Fruit fly (Drosophila melanogaster) whole organism, prepupa: ENCODE results near the gene CG32147.

ENCODE experiments used
- Blimp-1 ChIP-seq: fragments of 200-800 bp; sonication (Bioruptor generic); optimal IDR thresholded peaks from 3 replicates; lab custom pipeline; 2017; ENCODE audit warnings: missing biosample characterization, missing genetic modification characterization, mild to moderate bottlenecking, moderate library complexity, missing genetic modification reagents
- CG10631 ChIP-seq: fragments of 200-800 bp; sonication (Bioruptor generic); optimal IDR thresholded peaks from 2 replicates; lab custom pipeline; 2016; ENCODE audit warnings: missing biosample characterization, missing genetic modification characterization
- CG11294 ChIP-seq: fragments of 200-800 bp; sonication (Bioruptor generic); IDR thresholded peaks from 2 replicates; pipeline ENCODE4 v1.3.6; 2022; ENCODE audit warnings: missing biosample characterization, missing genetic modification characterization
- CG11762 ChIP-seq: fragments of 200-800 bp; sonication (Bioruptor generic); optimal IDR thresholded peaks from 3 replicates; lab custom pipeline; 2016; ENCODE audit warnings: missing biosample characterization, missing genetic modification characterization; ENCODE audit not compliant: insufficient read depth
- CG11902 ChIP-seq: fragments of 200-800 bp; sonication (Bioruptor generic); optimal IDR thresholded peaks from 3 replicates; lab custom pipeline; 2016; ENCODE audit warnings: missing biosample characterization, missing genetic modification characterization
- CG15336 ChIP-seq: fragments of 200-800 bp; sonication (Bioruptor generic); IDR thresholded peaks from 2 replicates; pipeline ENCODE4 v1.3.6; 2022; ENCODE audit warnings: missing biosample characterization, missing genetic modification characterization
- CG1621 ChIP-seq: fragments of 200-800 bp; sonication (Bioruptor generic); optimal IDR thresholded peaks from 3 replicates; lab custom pipeline; 2018; ENCODE audit warnings: missing biosample characterization, mild to moderate bottlenecking, missing genetic modification characterization
- CG16779 ChIP-seq: fragments of 200-800 bp; sonication (Bioruptor generic); optimal IDR thresholded peaks from 3 replicates; lab custom pipeline; 2017; ENCODE audit warnings: missing biosample characterization, mild to moderate bottlenecking, missing genetic modification characterization
- CG3032 ChIP-seq: fragments of 200-800 bp; optimal IDR thresholded peaks from 2 replicates; lab custom pipeline; 2019; ENCODE audit warnings: missing biosample characterization, mild to moderate bottlenecking, missing genetic modification characterization, moderate library complexity
- CG34406 ChIP-seq: fragments of 200-800 bp; sonication (Bioruptor generic); optimal IDR thresholded peaks from 3 replicates; lab custom pipeline; 2016; ENCODE audit warnings: missing biosample characterization, missing genetic modification characterization
- CG3919 ChIP-seq: fragments of 200-800 bp; sonication (Bioruptor generic); optimal IDR thresholded peaks from 3 replicates; lab custom pipeline; 2016; ENCODE audit warnings: missing biosample characterization, missing genetic modification characterization
- CG6163 ChIP-seq: fragments of 200-800 bp; sonication (Bioruptor generic); IDR thresholded peaks from 3 replicates; pipeline ENCODE4 v1.3.6; 2022; ENCODE audit warnings: missing biosample characterization, missing genetic modification characterization
- CG6276 ChIP-seq: fragments of 200-800 bp; sonication (Bioruptor generic); optimal IDR thresholded peaks from 2 replicates; lab custom pipeline; 2017; ENCODE audit warnings: missing biosample characterization, mild to moderate bottlenecking, missing genetic modification characterization
- CG6792 ChIP-seq: fragments of 200-800 bp; sonication (Bioruptor generic); optimal IDR thresholded peaks from 3 replicates; lab custom pipeline; 2016; ENCODE audit warnings: missing biosample characterization, missing genetic modification characterization
- CG6808 ChIP-seq: fragments of 200-800 bp; sonication (Bioruptor generic); optimal IDR thresholded peaks from 3 replicates; lab custom pipeline; 2017; ENCODE audit warnings: missing biosample characterization, missing genetic modification characterization, mild to moderate bottlenecking, moderate library complexity, missing genetic modification reagents
- CG8319 ChIP-seq: fragments of 200-800 bp; sonication (Bioruptor generic); optimal IDR thresholded peaks from 3 replicates; lab custom pipeline; 2016; ENCODE audit warnings: missing biosample characterization, missing genetic modification characterization
- Eip75B ChIP-seq: fragments of 200-800 bp; sonication (Bioruptor generic); optimal IDR thresholded peaks from 3 replicates; lab custom pipeline; 2016; ENCODE audit warnings: missing biosample characterization, missing genetic modification characterization
- Eip78C ChIP-seq: fragments of 200-800 bp; sonication (Bioruptor generic); peaks from one replicate; lab custom pipeline; 2016; ENCODE audit warnings: missing biosample characterization, missing genetic modification characterization
- Gug ChIP-seq: fragments of 200-800 bp; sonication (Bioruptor generic); IDR thresholded peaks from 2 replicates; pipeline ENCODE4 v1.3.6; 2022; ENCODE audit warnings: missing biosample characterization, missing genetic modification characterization
- Hr38 ChIP-seq: sonication (Bioruptor generic); optimal IDR thresholded peaks from 2 replicates; lab custom pipeline; 2016; ENCODE audit warnings: missing biosample characterization, missing genetic modification characterization
- Hr4 ChIP-seq: fragments of 200-800 bp; sonication (Bioruptor generic); optimal IDR thresholded peaks from 3 replicates; lab custom pipeline; 2016; ENCODE audit warnings: missing biosample characterization, missing genetic modification characterization
- Sox102F ChIP-seq: fragments of 200-800 bp; sonication (Bioruptor generic); optimal IDR thresholded peaks from 2 replicates; lab custom pipeline; 2016; ENCODE audit warnings: missing biosample characterization, mild to moderate bottlenecking, missing genetic modification characterization
- Sox14 ChIP-seq: fragments of 200-800 bp; sonication (Bioruptor generic); optimal IDR thresholded peaks from 3 replicates; lab custom pipeline; 2016; ENCODE audit warnings: missing biosample characterization, missing genetic modification characterization
- Sox15 ChIP-seq: fragments of 200-800 bp; sonication (Bioruptor generic); optimal IDR thresholded peaks from 3 replicates; lab custom pipeline; 2016; ENCODE audit warnings: missing biosample characterization, missing genetic modification characterization
- achi ChIP-seq: fragments of 200-800 bp; sonication (Bioruptor generic); optimal IDR thresholded peaks from 3 replicates; lab custom pipeline; 2016; ENCODE audit warnings: missing biosample characterization, missing genetic modification characterization
- acj6 ChIP-seq: fragments of 200-800 bp; sonication (Bioruptor generic); optimal IDR thresholded peaks from 3 replicates; lab custom pipeline; 2016; ENCODE audit warnings: missing biosample characterization, missing genetic modification characterization
- cyc ChIP-seq: fragments of 200-800 bp; sonication (Bioruptor generic); optimal IDR thresholded peaks from 3 replicates; lab custom pipeline; 2016; ENCODE audit warnings: missing biosample characterization, missing genetic modification characterization
- dac ChIP-seq: fragments of 200-800 bp; sonication (Bioruptor generic); optimal IDR thresholded peaks from 2 replicates; lab custom pipeline; 2017; ENCODE audit warnings: missing biosample characterization, mild to moderate bottlenecking, missing genetic modification characterization
- dsx ChIP-seq: fragments of 200-800 bp; optimal IDR thresholded peaks from 3 replicates; lab custom pipeline; 2019; ENCODE audit warnings: missing biosample characterization, mild to moderate bottlenecking, missing genetic modification characterization, moderate library complexity; ENCODE audit not compliant: poor library complexity, severe bottlenecking
- fd59A ChIP-seq: fragments of 200-800 bp; sonication (Bioruptor generic); optimal IDR thresholded peaks from 2 replicates; lab custom pipeline; 2017; ENCODE audit warnings: missing biosample characterization, mild to moderate bottlenecking, missing genetic modification characterization, missing genetic modification reagents
- fd85E ChIP-seq: fragments of 200-800 bp; sonication (Bioruptor generic); optimal IDR thresholded peaks from 3 replicates; lab custom pipeline; 2016; ENCODE audit warnings: missing biosample characterization, missing genetic modification characterization
- fkh ChIP-seq: fragments of 200-800 bp; sonication (Bioruptor generic); optimal IDR thresholded peaks from 3 replicates; lab custom pipeline; 2017; ENCODE audit warnings: missing biosample characterization, mild to moderate bottlenecking, missing genetic modification characterization, moderate library complexity
- lz ChIP-seq: fragments of 200-800 bp; sonication (Bioruptor generic); optimal IDR thresholded peaks from 3 replicates; lab custom pipeline; 2016; ENCODE audit warnings: missing biosample characterization, missing genetic modification characterization
- net ChIP-seq: fragments of 200-800 bp; sonication (Bioruptor generic); optimal IDR thresholded peaks from 3 replicates; lab custom pipeline; 2016; ENCODE audit warnings: missing biosample characterization, missing genetic modification characterization
- spab ChIP-seq: fragments of 200-800 bp; sonication (Bioruptor generic); optimal IDR thresholded peaks from 2 replicates; lab custom pipeline; 2017; ENCODE audit warnings: missing biosample characterization, mild to moderate bottlenecking, missing genetic modification characterization, missing genetic modification reagents
- ss ChIP-seq, 2 experiments: fragments of 200-800 bp; sonication (Bioruptor generic); optimal IDR thresholded peaks; 2 replicates in 1 of 2; 3 replicates in 1 of 2; lab custom pipeline; 2017 to 2018; ENCODE audit warnings: mild to moderate bottlenecking in 2 of 2, missing biosample characterization in 2 of 2, missing genetic modification characterization in 2 of 2, moderate library complexity in 1 of 2
- svp ChIP-seq: fragments of 200-800 bp; sonication (Bioruptor generic); peaks from one replicate; lab custom pipeline; 2016; ENCODE audit warnings: missing biosample characterization, missing genetic modification characterization
- topi ChIP-seq: fragments of 200-800 bp; sonication (Bioruptor generic); optimal IDR thresholded peaks from 3 replicates; lab custom pipeline; 2016; ENCODE audit warnings: missing biosample characterization, missing genetic modification characterization
- vri ChIP-seq: fragments of 200-800 bp; sonication (Bioruptor generic); optimal IDR thresholded peaks from 3 replicates; lab custom pipeline; 2016; ENCODE audit warnings: missing biosample characterization, mild to moderate bottlenecking, missing genetic modification characterization

Gene CG32147

DNA sequence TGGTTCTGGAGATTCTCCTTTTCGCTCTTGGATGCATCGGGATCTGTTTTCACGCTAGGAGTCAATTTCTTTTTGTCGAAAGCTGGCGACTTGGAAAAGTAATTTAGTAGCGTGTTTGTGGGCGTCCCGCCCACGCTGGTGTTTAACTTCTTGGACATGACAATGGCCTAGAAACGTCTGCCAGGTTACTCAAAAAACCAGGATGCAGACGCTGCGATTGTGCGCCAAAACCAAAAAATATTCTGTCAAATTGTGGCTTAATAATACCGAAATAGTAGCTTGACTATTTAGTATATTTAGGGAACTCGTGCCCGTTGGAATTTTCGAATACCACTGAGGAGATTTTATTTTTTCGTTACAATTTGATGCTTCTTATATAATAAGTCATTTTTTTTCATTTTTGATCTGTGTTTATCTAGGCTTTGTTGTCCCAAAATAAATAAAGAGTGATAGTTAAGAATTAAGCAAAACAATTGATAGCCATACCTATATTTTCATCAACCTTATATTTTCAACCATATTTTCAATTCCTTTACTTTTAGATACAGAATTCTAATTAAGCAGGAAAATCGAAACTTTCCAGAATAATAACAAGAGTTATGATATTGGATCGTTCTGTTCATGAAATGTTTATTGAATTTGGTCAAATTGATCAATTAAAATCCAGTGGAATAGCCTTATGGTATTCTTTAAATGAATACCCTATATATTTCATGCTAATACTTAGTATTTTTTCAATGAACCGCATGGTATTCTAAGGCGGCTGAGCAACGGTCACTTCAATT, 14.7 kb upstream of the CG32147 start, which contains the start of the genes Msh6 and Prp31 (continued):
- TF ChIP-seq CG3919 (GFP tag; lab: Kevin White, UChicago) (no peak), CG6792 (GFP tag; lab: Kevin White, UChicago) (no peak), cyc (GFP tag; lab: Kevin White, UChicago) (peak; percentile 68), acj6 (GFP tag; lab: Kevin White, UChicago) (no peak), Sox15 (GFP tag; lab: Kevin White, UChicago) (peak; percentile 76), CG11762 (GFP tag; lab: Kevin White, UChicago) (peak; percentile 61), Gug (GFP tag; lab: Robert Waterston, UW) (peak; percentile 15; the same call in 1 of the 2 replicates), Hr38 (no peak), achi (no peak), CG34406 (no peak)
- TF ChIP-seq, all 60 proteins: peak for 25

DNA sequence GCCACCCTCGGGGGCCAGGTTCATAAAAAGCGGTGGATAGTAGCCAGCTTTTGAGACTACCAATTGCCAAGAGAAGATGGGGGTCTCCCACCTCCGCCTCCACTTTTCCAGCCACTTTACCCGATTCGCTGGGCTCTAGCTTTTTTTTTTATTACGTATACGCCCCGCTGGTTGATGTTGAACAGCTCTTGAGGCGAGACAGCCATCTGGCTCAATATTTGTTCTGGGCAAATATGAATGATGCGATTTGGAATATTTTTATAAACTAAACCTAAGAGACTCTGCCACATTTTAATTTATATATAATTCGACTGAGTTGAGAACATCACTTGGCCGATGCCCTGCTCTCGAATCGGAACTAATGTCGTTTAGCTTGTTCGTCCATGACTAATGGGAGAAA, 6.2 kb upstream of the CG32147 start:
- TF ChIP-seq fkh (GFP tag; lab: Kevin White, UChicago) = peak; percentile 57
- TF ChIP-seq spab = no peak

DNA sequence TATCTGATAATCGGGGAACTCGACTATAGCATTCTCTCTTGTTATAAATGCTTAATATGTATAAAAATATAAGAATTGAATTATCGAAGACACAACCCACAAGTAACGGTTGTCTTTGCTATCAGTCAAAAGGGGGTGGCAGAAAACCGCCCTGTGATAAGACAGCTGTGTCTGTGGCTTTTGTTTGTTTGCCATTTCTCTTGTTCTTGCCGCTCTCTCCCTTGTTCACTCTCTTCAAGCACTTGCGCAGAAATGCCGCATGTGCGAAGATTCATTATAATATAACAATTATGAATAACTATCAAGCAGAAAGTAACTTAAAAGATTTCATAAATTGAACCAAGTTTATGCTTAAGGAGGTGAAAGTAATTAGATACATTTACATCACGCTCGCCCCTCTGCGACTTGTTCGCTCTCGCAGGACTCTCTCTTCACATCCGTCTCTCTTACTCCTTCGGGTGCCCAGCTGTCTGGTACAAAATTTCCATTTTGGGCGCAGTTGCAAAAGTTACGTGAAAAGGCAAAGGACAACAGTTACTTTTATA, 2.9 kb upstream of the CG32147 start, which contains the start of gene FucTA:
Gene FucTA (plus strand): TSS at position 495 of the 545 bp plus-strand sequence.
- TF ChIP-seq vri = no peak
- no peak for TF ChIP-seq Blimp-1
- TF ChIP-seq CG11902 = no peak
- no peak for TF ChIP-seq CG15336 (GFP tag; lab: Robert Waterston, UW)
- TF ChIP-seq fd85E (GFP tag; lab: Kevin White, UChicago) = no peak
- TF ChIP-seq CG16779 (tag; lab: Kevin White, UChicago) = no peak
- no peak for TF ChIP-seq CG8319 (GFP tag; lab: Kevin White, UChicago)
- no peak for TF ChIP-seq CG10631
- no peak for TF ChIP-seq CG11294 (GFP tag; lab: Robert Waterston, UW)
- TF ChIP-seq net (GFP tag; lab: Kevin White, UChicago) = no peak

DNA sequence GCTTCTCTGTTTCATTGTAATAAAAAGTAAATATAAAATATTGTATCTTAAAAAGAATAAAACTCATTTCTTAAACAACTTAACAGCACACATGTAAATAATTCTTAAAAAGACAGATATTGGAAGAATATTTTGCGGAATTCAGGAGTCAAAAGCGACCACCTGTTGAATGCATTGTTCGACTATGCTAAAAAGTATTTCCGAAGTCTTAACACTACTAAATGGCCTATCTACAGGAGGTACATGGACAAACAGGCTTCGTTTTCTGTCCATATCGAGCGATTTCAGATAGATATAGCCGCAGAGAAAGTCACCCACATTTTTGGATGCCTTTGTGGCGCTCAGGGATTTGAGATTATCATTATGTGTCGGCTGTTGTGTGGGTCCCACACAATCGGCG, 751 bp downstream of the CG32147 start:
- TF ChIP-seq Eip78C (GFP tag; lab: Kevin White, UChicago) (peak; percentile 23), acj6 (GFP tag; lab: Kevin White, UChicago) (no peak)

DNA sequence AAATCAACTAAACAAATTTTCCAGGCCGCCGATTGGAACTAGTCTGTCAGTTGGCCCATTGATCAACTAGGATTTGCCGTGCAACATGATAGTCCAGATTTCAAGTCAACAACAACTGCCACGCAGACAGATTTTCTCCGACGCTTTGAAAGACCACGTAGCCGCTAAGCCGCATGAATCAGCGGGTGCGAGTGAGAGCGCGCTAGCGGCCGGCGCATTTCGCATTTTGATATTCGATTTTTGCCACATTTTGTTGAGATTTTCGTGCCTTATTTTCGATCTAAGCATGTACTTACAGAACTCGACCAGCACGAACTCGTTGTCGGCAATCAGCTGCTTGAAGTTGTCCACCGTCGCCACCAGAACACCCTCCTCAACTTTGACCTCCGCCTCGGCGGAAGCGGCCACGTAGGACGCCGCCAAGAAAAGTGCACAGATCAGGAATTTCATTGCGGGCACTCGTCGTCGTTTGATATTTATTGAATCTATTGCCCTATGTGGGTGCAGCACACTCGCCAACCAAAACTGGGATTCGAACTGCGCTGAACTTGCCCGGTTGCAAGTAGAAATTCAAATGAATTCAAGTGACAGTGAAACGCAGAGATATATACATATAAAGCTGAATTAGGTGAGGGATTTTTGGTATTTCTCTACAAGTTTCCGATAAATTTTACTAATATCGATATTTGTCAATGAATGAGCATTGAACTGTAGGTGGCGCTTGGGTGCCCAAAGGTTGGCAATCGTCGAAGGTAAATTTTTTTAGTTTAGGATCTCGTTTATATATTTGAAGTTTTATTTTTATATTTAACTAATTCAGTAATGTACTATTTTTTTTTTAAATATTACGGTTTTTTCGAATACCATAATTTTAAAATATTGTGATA, 1.6 kb downstream of the CG32147 start, which contains the start of gene Pdi:
Gene Pdi (minus strand): TSS at position 837 of the 887 bp plus-strand sequence.
- TF ChIP-seq Gug (GFP tag; lab: Robert Waterston, UW) = no peak
- TF ChIP-seq CG15336 (GFP tag; lab: Robert Waterston, UW) = peak; percentile 12; the same call in 1 of the 2 replicates
- peak; percentile 23 for TF ChIP-seq CG16779 (tag; lab: Kevin White, UChicago)
- peak; percentile 29 for TF ChIP-seq Eip75B (GFP tag; lab: Kevin White, UChicago)
- peak; percentile 57 for TF ChIP-seq vri
- TF ChIP-seq Blimp-1 = peak; percentile 9
- peak; percentile 37 for TF ChIP-seq Sox102F (GFP tag; lab: Kevin White, UChicago)
- TF ChIP-seq ss (GFP tag; optimal IDR thresholded peaks at IDR 0.05; lab: Kevin White, UChicago) = peak in 1 of 2 experiments; percentile 16
- TF ChIP-seq lz (GFP tag; lab: Kevin White, UChicago) = peak; percentile 16
- peak; percentile 2 for TF ChIP-seq cyc (GFP tag; lab: Kevin White, UChicago)
- peak; percentile 15 for TF ChIP-seq net (GFP tag; lab: Kevin White, UChicago)
- no peak for TF ChIP-seq CG6276 (GFP tag; lab: Kevin White, UChicago)
- peak; percentile 9 for TF ChIP-seq CG6808 (GFP tag; lab: Kevin White, UChicago)
- peak; percentile 53 for TF ChIP-seq topi (GFP tag; lab: Kevin White, UChicago)
- no peak for TF ChIP-seq CG1621 (tag; lab: Kevin White, UChicago)
- TF ChIP-seq fd59A = no peak
- TF ChIP-seq spab = no peak
- TF ChIP-seq svp = peak; percentile 82
- TF ChIP-seq CG10631 = no peak
- TF ChIP-seq dsx (GFP tag; lab: Kevin White, UChicago) = peak; percentile 20
- no peak for TF ChIP-seq Sox14 (GFP tag; lab: Kevin White, UChicago)
- peak; percentile 20 for TF ChIP-seq CG3032 (tag; lab: Kevin White, UChicago)
- no peak for TF ChIP-seq dac (GFP tag; lab: Kevin White, UChicago)
- TF ChIP-seq CG6163 (GFP tag; lab: Robert Waterston, UW) = peak; percentile 40; the same call in 2 of the 3 replicates
- no peak for TF ChIP-seq Hr4 (GFP tag; lab: Kevin White, UChicago)
